Worm (Caenorhabditis elegans) whole organism, L3 larva: ENCODE measurements around the gene W08E12.9.

Experiments
- R02D3.7 ChIP-seq: fragments of 150-350 bp; optimal IDR thresholded peaks from 2 replicates; lab custom pipeline; 2014; ENCODE audit warnings: missing biosample characterization, missing genetic modification characterization
- ZK546.5 ChIP-seq: sonication (generic microtip); optimal IDR thresholded peaks from 2 replicates; lab custom pipeline; 2017; ENCODE audit warnings: missing biosample characterization, missing genetic modification characterization
- aly-2 ChIP-seq: fragments of 150-350 bp; optimal IDR thresholded peaks from 2 replicates; lab custom pipeline; 2014; ENCODE audit warnings: missing biosample characterization, missing genetic modification characterization
- ama-1 ChIP-seq: fragments of 150-350 bp; optimal IDR thresholded peaks from 2 replicates; lab custom pipeline; 2018
- ceh-16 ChIP-seq: sonication (generic microtip); optimal IDR thresholded peaks from 2 replicates; lab custom pipeline; 2017; ENCODE audit warnings: missing biosample characterization, missing genetic modification characterization
- ceh-28 ChIP-seq: fragments of 150-350 bp; optimal IDR thresholded peaks from 2 replicates; lab custom pipeline; 2014; ENCODE audit warnings: missing biosample characterization, missing genetic modification reagents, missing genetic modification characterization
- ceh-9 ChIP-seq: sonication (generic microtip); optimal IDR thresholded peaks from 2 replicates; lab custom pipeline; 2018; ENCODE audit warnings: missing biosample characterization, missing genetic modification characterization
- daf-12 ChIP-seq: fragments of 150-350 bp; optimal IDR thresholded peaks from 2 replicates; lab custom pipeline; 2014; ENCODE audit warnings: missing biosample characterization, missing genetic modification reagents, missing genetic modification characterization
- elt-1 ChIP-seq: fragments of 150-350 bp; optimal IDR thresholded peaks from 2 replicates; lab custom pipeline; 2014; ENCODE audit warnings: missing biosample characterization, missing genetic modification characterization
- elt-2 ChIP-seq: sonication (generic microtip); optimal IDR thresholded peaks from 2 replicates; lab custom pipeline; 2016; ENCODE audit warnings: missing genetic modification reagents, mild to moderate bottlenecking, missing genetic modification characterization, missing compliant biosample characterization
- elt-3 ChIP-seq, 3 experiments: fragments of 150-350 bp in 1 of 3; sonication (generic microtip) in 2 of 3; optimal IDR thresholded peaks; 2 replicates in 2 of 3; 4 replicates in 1 of 3; lab custom pipeline; 2014 to 2017; ENCODE audit warnings: missing biosample characterization in 3 of 3, missing genetic modification characterization in 3 of 3
- eor-1 ChIP-seq, 2 experiments: fragments of 150-350 bp; optimal IDR thresholded peaks; 2 replicates each; lab custom pipeline; 2014 to 2018; ENCODE audit warnings: missing biosample characterization in 2 of 2, missing genetic modification characterization in 2 of 2
- fkh-10 ChIP-seq: sonication (generic microtip); optimal IDR thresholded peaks from 2 replicates; lab custom pipeline; 2017; ENCODE audit warnings: missing biosample characterization, missing genetic modification reagents, missing genetic modification characterization
- fkh-2 ChIP-seq: fragments of 150-350 bp; optimal IDR thresholded peaks from 2 replicates; lab custom pipeline; 2014; ENCODE audit warnings: missing biosample characterization, missing genetic modification reagents, missing genetic modification characterization
- fos-1 ChIP-seq: fragments of 150-350 bp; optimal IDR thresholded peaks from 2 replicates; lab custom pipeline; 2014; ENCODE audit warnings: missing biosample characterization, missing genetic modification characterization
- hmg-11 ChIP-seq: sonication (generic microtip); optimal IDR thresholded peaks from 2 replicates; lab custom pipeline; 2016; ENCODE audit warnings: missing genetic modification characterization, missing compliant biosample characterization
- jun-1 ChIP-seq: fragments of 150-350 bp; optimal IDR thresholded peaks from 2 replicates; lab custom pipeline; 2014; ENCODE audit warnings: missing biosample characterization, missing genetic modification reagents, missing genetic modification characterization
- mml-1 ChIP-seq: fragments of 150-350 bp; sonication (generic microtip); optimal IDR thresholded peaks from 3 replicates; lab custom pipeline; 2014; ENCODE audit warnings: missing biosample characterization, missing genetic modification characterization
- nfya-1 ChIP-seq: sonication (generic microtip); optimal IDR thresholded peaks from 2 replicates; lab custom pipeline; 2017; ENCODE audit warnings: missing genetic modification characterization, mild to moderate bottlenecking, missing compliant biosample characterization, antibody characterized with exemption, moderate library complexity; ENCODE audit not compliant: insufficient read depth
- nhr-11 ChIP-seq: fragments of 150-350 bp; optimal IDR thresholded peaks from 2 replicates; lab custom pipeline; 2014; ENCODE audit warnings: missing biosample characterization, missing genetic modification characterization
- nhr-12 ChIP-seq: fragments of 150-350 bp; optimal IDR thresholded peaks from 2 replicates; lab custom pipeline; 2014; ENCODE audit warnings: missing biosample characterization, missing genetic modification characterization
- nhr-23 ChIP-seq: fragments of 150-350 bp; optimal IDR thresholded peaks from 2 replicates; lab custom pipeline; 2014; ENCODE audit warnings: missing biosample characterization, missing genetic modification reagents, missing genetic modification characterization
- nhr-25 ChIP-seq: sonication (generic microtip); optimal IDR thresholded peaks from 2 replicates; lab custom pipeline; 2017; ENCODE audit warnings: missing biosample characterization, missing genetic modification characterization
- nhr-67 ChIP-seq: fragments of 150-350 bp; optimal IDR thresholded peaks from 2 replicates; lab custom pipeline; 2014; ENCODE audit warnings: missing biosample characterization, missing genetic modification characterization
- pqm-1 ChIP-seq: fragments of 150-350 bp; optimal IDR thresholded peaks from 2 replicates; lab custom pipeline; 2017; ENCODE audit warnings: missing biosample characterization, missing genetic modification characterization, inconsistent platforms
- snpc-4 ChIP-seq: fragments of 150-350 bp; optimal IDR thresholded peaks from 2 replicates; lab custom pipeline; 2014; ENCODE audit warnings: missing biosample characterization, missing genetic modification characterization
- tbx-2 ChIP-seq: sonication (generic microtip); optimal IDR thresholded peaks from 2 replicates; lab custom pipeline; 2016; ENCODE audit warnings: mild to moderate bottlenecking, missing genetic modification characterization, missing compliant biosample characterization
- unc-39 ChIP-seq: sonication (generic microtip); optimal IDR thresholded peaks from 4 replicates; lab custom pipeline; 2017; ENCODE audit warnings: missing biosample characterization, missing genetic modification characterization
- unc-62 ChIP-seq: fragments of 150-350 bp; sonication (generic microtip); optimal IDR thresholded peaks from 4 replicates; lab custom pipeline; 2014; ENCODE audit warnings: missing biosample characterization, missing genetic modification reagents, missing genetic modification characterization
- zag-1 ChIP-seq: fragments of 150-350 bp; optimal IDR thresholded peaks from 2 replicates; lab custom pipeline; 2014; ENCODE audit warnings: missing biosample characterization, missing genetic modification characterization
- ztf-11 ChIP-seq: fragments of 150-350 bp; optimal IDR thresholded peaks from 2 replicates; lab custom pipeline; 2014; ENCODE audit warnings: missing biosample characterization, missing genetic modification characterization
- ztf-4 ChIP-seq: fragments of 150-350 bp; optimal IDR thresholded peaks from 2 replicates; lab custom pipeline; 2014; ENCODE audit warnings: missing biosample characterization, missing genetic modification characterization

W08E12.9 gene

ce11 chrIV:3294553-3295185 is 12.7 kb downstream of the W08E12.9 start, which contains the start of gene W08E12.7 (continued):
- peak; percentile 52 for TF ChIP-seq unc-62 (GFP tag; lab: Kevin White, UChicago)
- TF ChIP-seq nhr-23 (tag; lab: Kevin White, UChicago): peak; percentile 97
- TF ChIP-seq ceh-16 (tag; lab: Kevin White, UChicago): no peak
- TF ChIP-seq zag-1 (tag; lab: Kevin White, UChicago): no peak
- TF ChIP-seq snpc-4: peak; percentile 93
- TF ChIP-seq fkh-2: no peak
- no peak for TF ChIP-seq elt-1 (tag; lab: Kevin White, UChicago)
- no peak for TF ChIP-seq nhr-12

- no peak for TF ChIP-seq fkh-2
- no peak for TF ChIP-seq ceh-16 (tag; lab: Kevin White, UChicago)
- no peak for TF ChIP-seq elt-2 (tag; lab: Kevin White, UChicago)
- TF ChIP-seq unc-39 (tag; lab: Kevin White, UChicago): no peak
- TF ChIP-seq hmg-11 (tag; lab: Kevin White, UChicago): no peak
- no peak for TF ChIP-seq ceh-28
- no peak for TF ChIP-seq ZK546.5 (tag; lab: Kevin White, UChicago)
- no peak for TF ChIP-seq nhr-67
- TF ChIP-seq pqm-1 (tag; lab: Kevin White, UChicago): no peak
- TF ChIP-seq aly-2: no peak
These were observed 13.4 kb downstream of the W08E12.9 start for ce11 chrIV:3293800-3294493.

ce11 chrIV:3291977-3292561 is 15.3 kb downstream of the W08E12.9 start, which contains the start of gene W08E12.8:
Gene W08E12.8 (plus strand): TSS chrIV:3292371.
- no peak for TF ChIP-seq mml-1 (tag; lab: Kevin White, UChicago)
- TF ChIP-seq nhr-25 (tag; lab: Kevin White, UChicago): peak; percentile 62

ce11 chrIV:3289237-3289636 is 18.1 kb downstream of the W08E12.9 start, which contains the start of gene gcy-23:
Gene gcy-23 (minus strand): TSS chrIV:3289337.
- TF ChIP-seq ztf-4 (no peak), eor-1 (tag; optimal IDR thresholded peaks at IDR 0.05; lab: Kevin White, UChicago) (no peak), ztf-11 (tag; lab: Kevin White, UChicago) (no peak), R02D3.7 (no peak), ceh-16 (tag; lab: Kevin White, UChicago) (no peak), hmg-11 (tag; lab: Kevin White, UChicago) (no peak), jun-1 (tag; lab: Kevin White, UChicago) (no peak), ama-1 (lab: Kevin White, UChicago) (no peak), elt-3 (tag; optimal IDR thresholded peaks at IDR 0.05; lab: Kevin White, UChicago) (no peak), nhr-12 (no peak), fkh-10 (GFP tag; lab: Kevin White, UChicago) (no peak), zag-1 (tag; lab: Kevin White, UChicago) (no peak), nfya-1 (tag; lab: Kevin White, UChicago) (no peak), fos-1 (tag; lab: Kevin White, UChicago) (no peak)

- TF ChIP-seq fos-1 (tag; lab: Kevin White, UChicago) (no peak), mml-1 (tag; lab: Kevin White, UChicago) (no peak), daf-12 (tag; lab: Kevin White, UChicago) (no peak), nhr-11 (tag; lab: Kevin White, UChicago) (no peak), ceh-28 (no peak), unc-62 (GFP tag; lab: Kevin White, UChicago) (no peak), ceh-9 (tag; lab: Kevin White, UChicago) (no peak), ZK546.5 (tag; lab: Kevin White, UChicago) (no peak), nhr-23 (tag; lab: Kevin White, UChicago) (no peak), tbx-2 (tag; lab: Kevin White, UChicago) (no peak)
These were observed 28.5 kb downstream of the W08E12.9 start for ce11 chrIV:3278822-3279221.
